Fruit fly (Drosophila melanogaster) whole organism, embryonic: ENCODE measurements around the gene arx.

ENCODE experiments used
- Antp ChIP-seq: fragments of 200-800 bp; sonication (Bioruptor generic); optimal IDR thresholded peaks from 3 replicates; lab custom pipeline; 2016; ENCODE audit warnings: missing biosample characterization, missing genetic modification characterization
- Atf-2 ChIP-seq: fragments of 200-800 bp; sonication (Bioruptor generic); optimal IDR thresholded peaks from 2 replicates; lab custom pipeline; 2016; ENCODE audit warnings: missing biosample characterization, missing genetic modification characterization
- Atf6 ChIP-seq: fragments of 200-800 bp; sonication (Bioruptor generic); IDR thresholded peaks from 2 replicates; pipeline ENCODE4 v1.3.6; 2022; ENCODE audit warnings: missing biosample characterization, missing genetic modification characterization
- BEAF-32 ChIP-seq: fragments of 200-800 bp; sonication (Bioruptor generic); optimal IDR thresholded peaks from 3 replicates; lab custom pipeline; 2017; ENCODE audit warnings: missing biosample characterization, missing genetic modification characterization, mild to moderate bottlenecking, moderate library complexity, missing genetic modification reagents
- Bteb2 ChIP-seq: fragments of 200-800 bp; sonication (Bioruptor generic); optimal IDR thresholded peaks from 2 replicates; lab custom pipeline; 2016; ENCODE audit warnings: missing biosample characterization, missing genetic modification characterization
- CG10366 ChIP-seq: fragments of 200-800 bp; sonication (Bioruptor generic); IDR thresholded peaks from 2 replicates; pipeline ENCODE4 v1.3.6; 2022; ENCODE audit warnings: missing biosample characterization, missing genetic modification characterization
- CG10431 ChIP-seq: fragments of 200-800 bp; sonication (Bioruptor generic); optimal IDR thresholded peaks from 3 replicates; lab custom pipeline; 2018; ENCODE audit warnings: missing biosample characterization, mild to moderate bottlenecking, missing genetic modification characterization
- CG13123 ChIP-seq: fragments of 200-800 bp; sonication (Bioruptor generic); optimal IDR thresholded peaks from 2 replicates; lab custom pipeline; 2016; ENCODE audit warnings: missing biosample characterization, missing genetic modification characterization
- CG13624 ChIP-seq: fragments of 200-800 bp; sonication (Bioruptor generic); optimal IDR thresholded peaks from 2 replicates; lab custom pipeline; 2016; ENCODE audit warnings: missing biosample characterization, missing genetic modification characterization
- CG14050 ChIP-seq: fragments of 200-800 bp; sonication (Bioruptor generic); IDR thresholded peaks from 3 replicates; pipeline ENCODE4 v1.3.6; 2022; ENCODE audit warnings: missing biosample characterization, missing genetic modification characterization
- CG15269 ChIP-seq: fragments of 200-800 bp; sonication (Bioruptor generic); optimal IDR thresholded peaks from 2 replicates; lab custom pipeline; 2018; ENCODE audit warnings: missing biosample characterization, mild to moderate bottlenecking, missing genetic modification characterization, moderate library complexity
- CG17361 ChIP-seq: fragments of 200-800 bp; sonication (Bioruptor generic); IDR thresholded peaks from 3 replicates; pipeline ENCODE4 v1.3.6; 2022; ENCODE audit warnings: missing biosample characterization, missing genetic modification characterization
- CG2678 ChIP-seq: fragments of 200-800 bp; sonication (Bioruptor generic); optimal IDR thresholded peaks from 3 replicates; lab custom pipeline; 2019; ENCODE audit warnings: missing biosample characterization, mild to moderate bottlenecking, missing genetic modification characterization, moderate library complexity
- CG2875 ChIP-seq: fragments of 200-800 bp; sonication (Bioruptor generic); optimal IDR thresholded peaks from 2 replicates; lab custom pipeline; 2017; ENCODE audit warnings: missing biosample characterization, mild to moderate bottlenecking, missing genetic modification characterization, missing genetic modification reagents
- CG32772 ChIP-seq: fragments of 200-800 bp; sonication (Bioruptor generic); IDR thresholded peaks from 2 replicates; pipeline ENCODE4 v1.3.6; 2022; ENCODE audit warnings: missing biosample characterization, missing genetic modification characterization
- CG3281 ChIP-seq: fragments of 200-800 bp; sonication (Bioruptor generic); optimal IDR thresholded peaks from 3 replicates; lab custom pipeline; 2017; ENCODE audit warnings: missing biosample characterization, mild to moderate bottlenecking, missing genetic modification characterization
- CG34422 ChIP-seq: fragments of 200-800 bp; sonication (Bioruptor generic); IDR thresholded peaks from 3 replicates; pipeline ENCODE4 v1.3.6; 2022; ENCODE audit warnings: missing biosample characterization, missing genetic modification characterization
- CG43689 ChIP-seq: fragments of 200-800 bp; sonication (Bioruptor generic); IDR thresholded peaks from 2 replicates; pipeline ENCODE4 v1.3.6; 2022; ENCODE audit warnings: missing biosample characterization, missing genetic modification characterization
- CG6813 ChIP-seq: fragments of 200-800 bp; sonication (Bioruptor generic); optimal IDR thresholded peaks from 2 replicates; lab custom pipeline; 2017; ENCODE audit warnings: missing biosample characterization, missing genetic modification characterization, mild to moderate bottlenecking, moderate library complexity, missing genetic modification reagents
- CG6854 ChIP-seq: fragments of 200-800 bp; sonication (Bioruptor generic); optimal IDR thresholded peaks from 3 replicates; lab custom pipeline; 2017; ENCODE audit warnings: missing biosample characterization, mild to moderate bottlenecking, missing genetic modification characterization
- CG7271 ChIP-seq: fragments of 200-800 bp; sonication (Bioruptor generic); optimal IDR thresholded peaks from 2 replicates; lab custom pipeline; 2018; ENCODE audit warnings: missing biosample characterization, mild to moderate bottlenecking, missing genetic modification characterization, moderate library complexity
- CG7745 ChIP-seq: fragments of 200-800 bp; sonication (Bioruptor generic); optimal IDR thresholded peaks from 2 replicates; lab custom pipeline; 2018; ENCODE audit warnings: missing biosample characterization, mild to moderate bottlenecking, missing genetic modification characterization, moderate library complexity
- CG8089 ChIP-seq: fragments of 200-800 bp; sonication (Bioruptor generic); optimal IDR thresholded peaks from 3 replicates; lab custom pipeline; 2016; ENCODE audit warnings: missing biosample characterization, missing genetic modification characterization
- Deaf1 ChIP-seq: fragments of 200-800 bp; optimal IDR thresholded peaks from 3 replicates; lab custom pipeline; 2019; ENCODE audit warnings: missing biosample characterization, mild to moderate bottlenecking, missing genetic modification characterization, moderate library complexity
- Dip2 ChIP-seq: fragments of 200-800 bp; sonication (Bioruptor generic); IDR thresholded peaks from 2 replicates; pipeline ENCODE4 v1.3.6; 2022; ENCODE audit warnings: missing biosample characterization, missing genetic modification characterization
- Doc2 ChIP-seq: fragments of 200-800 bp; sonication (Bioruptor generic); IDR thresholded peaks from 2 replicates; pipeline ENCODE4 v1.3.6; 2022; ENCODE audit warnings: missing biosample characterization, missing genetic modification characterization
- GATAe ChIP-seq: fragments of 200-800 bp; sonication (Bioruptor generic); conservative IDR thresholded peaks from 2 replicates; pipeline ENCODE4 v1.3.6; 2022; ENCODE audit warnings: missing biosample characterization, missing genetic modification characterization
- HLH54F ChIP-seq: fragments of 200-800 bp; sonication (Bioruptor generic); optimal IDR thresholded peaks from 3 replicates; lab custom pipeline; 2016; ENCODE audit warnings: missing biosample characterization, missing genetic modification characterization
- Lhr ChIP-seq: fragments of 200-800 bp; sonication (Bioruptor generic); optimal IDR thresholded peaks from 3 replicates; lab custom pipeline; 2017; ENCODE audit warnings: mild to moderate bottlenecking, missing biosample characterization, missing genetic modification reagents, missing genetic modification characterization
- NK7.1 ChIP-seq: fragments of 200-800 bp; sonication (Bioruptor generic); optimal IDR thresholded peaks from 3 replicates; lab custom pipeline; 2016; ENCODE audit warnings: missing biosample characterization, missing genetic modification characterization
- Six4 ChIP-seq: fragments of 200-800 bp; sonication (Bioruptor generic); optimal IDR thresholded peaks from 2 replicates; lab custom pipeline; 2016; ENCODE audit warnings: missing biosample characterization, missing genetic modification characterization
- Sry-δ ChIP-seq: fragments of 200-800 bp; sonication (Bioruptor generic); optimal IDR thresholded peaks from 2 replicates; lab custom pipeline; 2016; ENCODE audit warnings: missing biosample characterization, missing genetic modification characterization
- bab2 ChIP-seq: fragments of 200-800 bp; sonication (Bioruptor generic); optimal IDR thresholded peaks from 2 replicates; lab custom pipeline; 2016; ENCODE audit warnings: missing biosample characterization, missing genetic modification characterization
- cas ChIP-seq: fragments of 200-800 bp; sonication (Bioruptor generic); IDR thresholded peaks from 2 replicates; pipeline ENCODE4 v1.3.6; 2022; ENCODE audit warnings: missing biosample characterization, missing genetic modification characterization
- chn ChIP-seq: fragments of 200-800 bp; sonication (Bioruptor generic); optimal IDR thresholded peaks from 2 replicates; lab custom pipeline; 2016; ENCODE audit warnings: missing biosample characterization, missing genetic modification characterization
- crp ChIP-seq, 2 experiments: fragments of 200-800 bp; sonication (Bioruptor generic); optimal IDR thresholded peaks; 2 replicates in 1 of 2; 3 replicates in 1 of 2; lab custom pipeline; 2017; ENCODE audit warnings: missing biosample characterization in 2 of 2, missing genetic modification characterization in 2 of 2, mild to moderate bottlenecking in 1 of 2, moderate library complexity in 1 of 2
- dm ChIP-seq: fragments of 200-800 bp; sonication (Bioruptor generic); optimal IDR thresholded peaks from 3 replicates; lab custom pipeline; 2016; ENCODE audit warnings: missing biosample characterization, missing genetic modification characterization
- dmrt99B ChIP-seq: fragments of 200-800 bp; sonication (Bioruptor generic); optimal IDR thresholded peaks from 2 replicates; lab custom pipeline; 2018; ENCODE audit warnings: missing biosample characterization, mild to moderate bottlenecking, missing genetic modification characterization, moderate library complexity
- eve ChIP-seq, 2 experiments: fragments of >200 bp; optimal IDR thresholded peaks; 2 replicates each; lab custom pipeline; 2017; ENCODE audit warnings: missing biosample characterization in 2 of 2, missing genetic modification characterization in 2 of 2
- klu ChIP-seq: fragments of 200-800 bp; sonication (Bioruptor generic); IDR thresholded peaks from 2 replicates; pipeline ENCODE4 v1.3.6; 2022; ENCODE audit warnings: missing biosample characterization, missing genetic modification characterization
- lov ChIP-seq, 2 experiments: fragments of 200-800 bp in 1 of 2; fragments of >200 bp in 1 of 2; sonication (Bioruptor generic) in 1 of 2; IDR thresholded peaks in 1 of 2; optimal IDR thresholded peaks in 1 of 2; 2 replicates in 1 of 2; 3 replicates in 1 of 2; pipeline versions ENCODE4 v1.3.6 to Lab custom; 2017 to 2022; ENCODE audit warnings: missing biosample characterization in 1 of 2, missing genetic modification characterization in 1 of 2
- maf-S ChIP-seq: fragments of 200-800 bp; sonication (Bioruptor generic); optimal IDR thresholded peaks from 2 replicates; lab custom pipeline; 2016; ENCODE audit warnings: missing biosample characterization, missing genetic modification characterization
- peb ChIP-seq: fragments of 200-800 bp; sonication (Bioruptor generic); IDR thresholded peaks from 2 replicates; pipeline ENCODE4 v1.3.6; 2022; ENCODE audit warnings: missing biosample characterization, missing genetic modification characterization
- pum ChIP-seq: fragments of 200-800 bp; sonication (Bioruptor generic); optimal IDR thresholded peaks from 2 replicates; lab custom pipeline; 2016; ENCODE audit warnings: missing biosample characterization, missing genetic modification characterization
- scrt ChIP-seq: fragments of 200-800 bp; sonication (Bioruptor generic); optimal IDR thresholded peaks from 2 replicates; lab custom pipeline; 2018; ENCODE audit warnings: missing biosample characterization, mild to moderate bottlenecking, missing genetic modification characterization, moderate library complexity
- slp2 ChIP-seq: fragments of 200-800 bp; sonication (Bioruptor generic); optimal IDR thresholded peaks from 2 replicates; lab custom pipeline; 2016; ENCODE audit warnings: missing biosample characterization, missing genetic modification characterization
- tap ChIP-seq: fragments of 200-800 bp; optimal IDR thresholded peaks from 3 replicates; lab custom pipeline; 2019; ENCODE audit warnings: missing biosample characterization, mild to moderate bottlenecking, missing genetic modification characterization, moderate library complexity
- tna ChIP-seq: fragments of 200-800 bp; sonication (Bioruptor generic); IDR thresholded peaks from 2 replicates; pipeline ENCODE4 v1.3.6; 2022; ENCODE audit warnings: missing biosample characterization, missing genetic modification characterization; ENCODE audit not compliant: partially characterized antibody
- trh ChIP-seq: fragments of 200-800 bp; sonication (Bioruptor generic); optimal IDR thresholded peaks from 2 replicates; lab custom pipeline; 2016; ENCODE audit warnings: missing biosample characterization, missing genetic modification characterization

arx gene

DNA sequence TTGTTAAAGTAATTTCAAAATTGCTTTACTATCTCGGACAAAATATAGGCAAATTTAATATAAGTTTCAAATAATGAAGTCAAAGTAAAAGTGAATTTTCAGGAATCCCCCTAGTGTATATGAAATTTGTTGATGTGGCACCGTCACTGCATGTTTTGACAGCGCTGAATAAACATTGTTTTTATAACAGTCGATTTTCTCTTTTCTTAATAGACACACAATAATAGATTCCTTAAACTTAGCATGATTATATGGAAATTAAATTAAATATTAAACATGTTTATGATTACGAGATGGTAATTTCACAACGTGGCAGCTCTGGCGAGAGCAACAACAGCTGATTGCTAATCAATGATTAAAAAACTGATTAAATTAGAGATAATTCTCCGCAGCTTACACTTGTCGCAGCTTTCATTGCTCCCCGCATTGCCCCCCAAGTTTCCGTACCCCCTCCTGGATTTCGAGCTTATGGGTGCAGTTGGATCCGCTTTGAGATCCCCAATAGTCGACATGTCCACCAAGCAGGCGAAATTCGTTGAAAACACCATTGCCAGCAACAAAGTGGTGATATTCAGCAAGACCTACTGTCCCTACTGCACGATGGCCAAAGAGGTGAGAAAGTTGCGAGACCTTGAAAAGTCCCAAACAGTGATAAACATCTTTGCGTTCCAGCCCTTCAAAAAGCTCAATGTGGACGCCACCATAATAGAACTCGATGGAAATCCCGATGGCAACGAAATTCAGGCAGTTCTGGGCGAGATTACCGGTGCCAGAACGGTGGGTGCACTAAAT is 32.1 kb downstream of the arx start, which contains the start of gene Grx1 (continued):
- TF ChIP-seq CG6854 (GFP tag; lab: Kevin White, UChicago) (no peak), Sry-δ (GFP tag; lab: Kevin White, UChicago) (peak; percentile 4), CG15269 (tag; lab: Kevin White, UChicago) (peak; percentile 75), Atf-2 (GFP tag; lab: Kevin White, UChicago) (peak; percentile 36), Dip2 (GFP tag; lab: Robert Waterston, UW) (no peak), CG14050 (GFP tag; lab: Robert Waterston, UW) (peak; percentile 24; the same call in 1 of the 3 replicates), dmrt99B (tag; lab: Kevin White, UChicago) (peak; percentile 53), CG3281 (GFP tag; lab: Kevin White, UChicago) (peak; percentile 55), bab2 (GFP tag; lab: Kevin White, UChicago) (peak; percentile 43), chn (GFP tag; lab: Kevin White, UChicago) (no peak), CG13123 (GFP tag; lab: Kevin White, UChicago) (peak; percentile 21), Doc2 (GFP tag; lab: Robert Waterston, UW) (no peak), tna (GFP tag; lab: Robert Waterston, UW) (no peak), CG6813 (peak; percentile 4), CG8089 (GFP tag; lab: Kevin White, UChicago) (no peak), CG7745 (tag; lab: Kevin White, UChicago) (no peak), scrt (GFP tag; lab: Kevin White, UChicago) (peak; percentile 65), Bteb2 (GFP tag; lab: Kevin White, UChicago) (peak; percentile 48), klu (GFP tag; lab: Robert Waterston, UW) (no peak), CG34422 (GFP tag; lab: Robert Waterston, UW) (no peak), CG10366 (no peak; the same call in 1 of the 2 replicates), lov (optimal IDR thresholded peaks at IDR 0.05; lab: Kevin White, UChicago) (no peak), lov (GFP tag; IDR thresholded peaks at IDR 0.05; lab: Robert Waterston, UW) (no peak), CG2875 (GFP tag; lab: Kevin White, UChicago) (no peak), HLH54F (GFP tag; lab: Kevin White, UChicago) (peak; percentile 38), CG32772 (GFP tag; lab: Robert Waterston, UW) (no peak), BEAF-32 (GFP tag; lab: Kevin White, UChicago) (peak; percentile 23), CG7271 (tag; lab: Kevin White, UChicago) (no peak), CG43689 (GFP tag; lab: Robert Waterston, UW) (no peak), crp (GFP tag; optimal IDR thresholded peaks at IDR 0.05; lab: Kevin White, UChicago) (peak; percentile 49 to 90), pum (GFP tag; lab: Kevin White, UChicago) (peak; percentile 7), GATAe (GFP tag; lab: Robert Waterston, UW) (peak; percentile 81), Antp (GFP tag; lab: Kevin White, UChicago) (no peak), dm (GFP tag; lab: Kevin White, UChicago) (peak; percentile 40), Atf6 (no peak), trh (GFP tag; lab: Kevin White, UChicago) (no peak), Six4 (GFP tag; lab: Kevin White, UChicago) (peak; percentile 36), CG2678 (tag; lab: Kevin White, UChicago) (peak; percentile 63), tap (peak; percentile 61), NK7.1 (no peak), eve (GFP tag; optimal IDR thresholded peaks at IDR 0.05; lab: Kevin White, UChicago) (no peak), maf-S (GFP tag; lab: Kevin White, UChicago) (peak; percentile 31), slp2 (GFP tag; lab: Kevin White, UChicago) (no peak), CG13624 (GFP tag; lab: Kevin White, UChicago) (peak; percentile 58), Deaf1 (tag; lab: Kevin White, UChicago) (peak; percentile 21), cas (GFP tag; lab: Robert Waterston, UW) (no peak), CG17361 (GFP tag; lab: Robert Waterston, UW) (peak; percentile 71; the same call in 2 of the 3 replicates), peb (GFP tag; lab: Robert Waterston, UW) (no peak), CG10431 (GFP tag; lab: Kevin White, UChicago) (no peak), Lhr (GFP tag; lab: Kevin White, UChicago) (peak; percentile 15)
